Fruit fly (Drosophila melanogaster): ENCODE measurements around the gene Akt.

DNA sequence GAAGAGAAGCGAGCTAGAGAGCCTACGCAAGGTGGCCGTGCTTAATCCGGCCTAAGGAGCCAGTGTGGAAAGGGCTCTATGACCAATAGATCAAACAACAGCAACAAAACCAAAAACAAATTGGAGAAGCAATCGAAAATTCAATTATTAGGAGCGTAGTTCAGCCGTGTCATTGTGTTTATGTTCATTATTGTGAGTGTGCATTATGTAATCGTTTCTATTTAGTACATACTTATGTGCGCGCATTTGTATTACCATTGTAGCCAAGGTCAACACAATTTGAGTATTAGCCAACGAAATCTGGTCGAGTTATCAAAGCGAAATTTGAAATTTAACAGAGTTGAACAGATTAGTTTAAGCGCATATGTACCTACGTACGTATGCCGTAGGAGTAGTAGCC lies 49.7 kb downstream of the Akt start:
- no peak for TF ChIP-seq pad (GFP tag; optimal IDR thresholded peaks at IDR 0.05)
- TF ChIP-seq ovo (GFP tag; optimal IDR thresholded peaks at IDR 0.05), result no peak
- TF ChIP-seq CG1620 (GFP tag; optimal IDR thresholded peaks at IDR 0.05), result no peak
- no peak for TF ChIP-seq bab1 (GFP tag; optimal IDR thresholded peaks at IDR 0.05)
- TF ChIP-seq toe (GFP tag; optimal IDR thresholded peaks at IDR 0.05), result no peak
- TF ChIP-seq tj (GFP tag; optimal IDR thresholded peaks at IDR 0.05), result no peak
- TF ChIP-seq kay (GFP tag; ENCODE audit: borderline replicate concordance), result no peak
- no peak for TF ChIP-seq CG14711 (tag; optimal IDR thresholded peaks at IDR 0.05)
- no peak for TF ChIP-seq Mnt (GFP tag; optimal IDR thresholded peaks at IDR 0.05)
- TF ChIP-seq CG5204 (GFP tag; optimal IDR thresholded peaks at IDR 0.05), result no peak
- no peak for TF ChIP-seq Clk (GFP tag; optimal IDR thresholded peaks at IDR 0.05)
- TF ChIP-seq Hr96 (GFP tag; optimal IDR thresholded peaks at IDR 0.05), result no peak

All from whole organism, adult.